Fruit fly (Drosophila melanogaster) whole organism, embryonic: ENCODE measurements around the gene Rrp47.
A peak's percentile ranks its signal among the peaks of the same experiment; 100 is the strongest.

Source experiments
- Abd-B ChIP-seq: fragments of 200-800 bp; sonication (Bioruptor generic); optimal IDR thresholded peaks from 2 replicates; lab custom pipeline; 2018; ENCODE audit warnings: missing biosample characterization, mild to moderate bottlenecking, missing genetic modification characterization, moderate library complexity
- Bgb ChIP-seq: fragments of 200-800 bp; sonication (Bioruptor generic); IDR thresholded peaks from 2 replicates; pipeline ENCODE4 v1.3.6; 2022; ENCODE audit warnings: missing biosample characterization, missing genetic modification characterization; ENCODE audit not compliant: partially characterized antibody
- CG10959 ChIP-seq: fragments of 200-800 bp; sonication (Bioruptor generic); IDR thresholded peaks from 2 replicates; pipeline ENCODE4 v1.3.6; 2022; ENCODE audit warnings: missing biosample characterization, missing genetic modification characterization
- CG11696 ChIP-seq: fragments of 200-800 bp; sonication (Bioruptor generic); IDR thresholded peaks from 2 replicates; pipeline ENCODE4 v1.3.6; 2022; ENCODE audit warnings: missing biosample characterization, missing genetic modification characterization
- CG12299 ChIP-seq: fragments of 200-800 bp; sonication (Bioruptor generic); optimal IDR thresholded peaks from 2 replicates; lab custom pipeline; 2018; ENCODE audit warnings: missing biosample characterization, mild to moderate bottlenecking, missing genetic modification characterization
- CG12769 ChIP-seq: fragments of 200-800 bp; sonication (Bioruptor generic); optimal IDR thresholded peaks from 2 replicates; lab custom pipeline; 2019; ENCODE audit warnings: missing biosample characterization, mild to moderate bottlenecking, missing genetic modification characterization, moderate library complexity
- CG14441 ChIP-seq: fragments of 200-800 bp; sonication (Bioruptor generic); IDR thresholded peaks from 2 replicates; pipeline ENCODE4 v1.3.6; 2022; ENCODE audit warnings: missing biosample characterization, missing genetic modification characterization
- CG14860 ChIP-seq: fragments of 200-800 bp; sonication (Bioruptor generic); IDR thresholded peaks from 3 replicates; pipeline ENCODE4 v1.3.6; 2022; ENCODE audit warnings: missing biosample characterization, missing genetic modification characterization; ENCODE audit not compliant: partially characterized antibody
- CG30403 ChIP-seq: fragments of 200-800 bp; sonication (Bioruptor generic); optimal IDR thresholded peaks from 3 replicates; lab custom pipeline; 2016; ENCODE audit warnings: missing biosample characterization, missing genetic modification characterization
- CG32772 ChIP-seq: fragments of 200-800 bp; sonication (Bioruptor generic); IDR thresholded peaks from 2 replicates; pipeline ENCODE4 v1.3.6; 2022; ENCODE audit warnings: missing biosample characterization, missing genetic modification characterization
- CG33557 ChIP-seq: fragments of 200-800 bp; sonication (Bioruptor generic); optimal IDR thresholded peaks from 2 replicates; lab custom pipeline; 2019; ENCODE audit warnings: missing biosample characterization, mild to moderate bottlenecking, missing genetic modification characterization, moderate library complexity
- CG6175 ChIP-seq: fragments of 200-800 bp; sonication (Bioruptor generic); IDR thresholded peaks from 3 replicates; pipeline ENCODE4 v1.3.6; 2022; ENCODE audit warnings: missing biosample characterization, missing genetic modification characterization
- CG7786 ChIP-seq: fragments of 200-800 bp; sonication (Bioruptor generic); optimal IDR thresholded peaks from 2 replicates; lab custom pipeline; 2016; ENCODE audit warnings: missing biosample characterization, missing genetic modification characterization
- CG8944 ChIP-seq: fragments of 200-800 bp; sonication (Bioruptor generic); optimal IDR thresholded peaks from 3 replicates; lab custom pipeline; 2016; ENCODE audit warnings: missing biosample characterization, missing genetic modification characterization
- Dp ChIP-seq: fragments of 200-800 bp; sonication (Bioruptor generic); optimal IDR thresholded peaks from 2 replicates; lab custom pipeline; 2018; ENCODE audit warnings: missing biosample characterization, mild to moderate bottlenecking, missing genetic modification characterization, moderate library complexity
- Dref ChIP-seq: fragments of 200-800 bp; sonication (Bioruptor generic); IDR thresholded peaks from 2 replicates; pipeline ENCODE4 v1.3.6; 2022; ENCODE audit warnings: missing biosample characterization, missing genetic modification characterization
- Eip74EF ChIP-seq, 2 experiments: fragments of 200-800 bp in 1 of 2; fragments of >200 bp in 1 of 2; sonication (Bioruptor generic) in 1 of 2; optimal IDR thresholded peaks; 2 replicates each; lab custom pipeline; 2017 to 2019; ENCODE audit warnings: missing biosample characterization in 2 of 2, missing genetic modification characterization in 2 of 2, mild to moderate bottlenecking in 1 of 2, moderate library complexity in 1 of 2
- HLH3B ChIP-seq: fragments of 200-800 bp; sonication (Bioruptor generic); IDR thresholded peaks from 2 replicates; pipeline ENCODE4 v1.3.6; 2022; ENCODE audit warnings: missing biosample characterization, missing genetic modification characterization
- HLH4C ChIP-seq: fragments of 200-800 bp; sonication (Bioruptor generic); IDR thresholded peaks from 3 replicates; pipeline ENCODE4 v1.3.6; 2022; ENCODE audit warnings: missing biosample characterization, missing genetic modification characterization; ENCODE audit not compliant: partially characterized antibody
- HmgZ ChIP-seq: fragments of 200-800 bp; sonication (Bioruptor generic); optimal IDR thresholded peaks from 2 replicates; lab custom pipeline; 2018; ENCODE audit warnings: missing biosample characterization, mild to moderate bottlenecking, missing genetic modification characterization
- Mad ChIP-seq: fragments of 200-800 bp; sonication (Bioruptor generic); optimal IDR thresholded peaks from 2 replicates; lab custom pipeline; 2016; ENCODE audit warnings: missing biosample characterization, missing genetic modification characterization
- Nf-YA ChIP-seq: fragments of 200-800 bp; sonication (Bioruptor generic); IDR thresholded peaks from 2 replicates; pipeline ENCODE4 v1.3.6; 2022; ENCODE audit warnings: missing biosample characterization, missing genetic modification characterization
- Oaz ChIP-seq: fragments of 200-800 bp; sonication (Bioruptor generic); IDR thresholded peaks from 2 replicates; pipeline ENCODE4 v1.3.6; 2022; ENCODE audit warnings: missing biosample characterization, missing genetic modification characterization
- PHDP ChIP-seq: fragments of 200-800 bp; sonication (Bioruptor generic); optimal IDR thresholded peaks from 3 replicates; lab custom pipeline; 2018; ENCODE audit warnings: missing biosample characterization, mild to moderate bottlenecking, missing genetic modification characterization, moderate library complexity
- Scr ChIP-seq: fragments of 200-800 bp; sonication (Bioruptor generic); IDR thresholded peaks from 2 replicates; pipeline ENCODE4 v1.3.6; 2022; ENCODE audit warnings: missing biosample characterization, missing genetic modification characterization; ENCODE audit not compliant: partially characterized antibody
- Side ChIP-seq: fragments of 200-800 bp; sonication (Bioruptor generic); optimal IDR thresholded peaks from 2 replicates; lab custom pipeline; 2016; ENCODE audit warnings: missing biosample characterization, missing genetic modification characterization
- amos ChIP-seq: fragments of 200-800 bp; sonication (Bioruptor generic); IDR thresholded peaks from 2 replicates; pipeline ENCODE4 v1.3.6; 2022; ENCODE audit warnings: missing biosample characterization, missing genetic modification characterization; ENCODE audit not compliant: partially characterized antibody
- bbx ChIP-seq: fragments of 200-800 bp; sonication (Bioruptor generic); IDR thresholded peaks from 2 replicates; pipeline ENCODE4 v1.3.6; 2022; ENCODE audit warnings: missing biosample characterization, missing genetic modification characterization; ENCODE audit not compliant: partially characterized antibody
- corto ChIP-seq: fragments of 200-800 bp; sonication (Bioruptor generic); optimal IDR thresholded peaks from 2 replicates; lab custom pipeline; 2016; ENCODE audit warnings: missing biosample characterization, mild to moderate bottlenecking, missing genetic modification characterization, moderate library complexity
- crp ChIP-seq, 2 experiments: fragments of 200-800 bp; sonication (Bioruptor generic); optimal IDR thresholded peaks; 2 replicates in 1 of 2; 3 replicates in 1 of 2; lab custom pipeline; 2017; ENCODE audit warnings: missing biosample characterization in 2 of 2, missing genetic modification characterization in 2 of 2, mild to moderate bottlenecking in 1 of 2, moderate library complexity in 1 of 2
- dan ChIP-seq: fragments of 200-800 bp; sonication (Bioruptor generic); IDR thresholded peaks from 2 replicates; pipeline ENCODE4 v1.3.6; 2022; ENCODE audit warnings: missing biosample characterization, missing genetic modification characterization
- dm ChIP-seq: fragments of 200-800 bp; sonication (Bioruptor generic); optimal IDR thresholded peaks from 3 replicates; lab custom pipeline; 2016; ENCODE audit warnings: missing biosample characterization, missing genetic modification characterization
- ewg ChIP-seq: fragments of 200-800 bp; sonication (Bioruptor generic); optimal IDR thresholded peaks from 3 replicates; lab custom pipeline; 2017; ENCODE audit warnings: mild to moderate bottlenecking, missing biosample characterization, missing genetic modification reagents, missing genetic modification characterization
- fd64A ChIP-seq: fragments of 200-800 bp; sonication (Bioruptor generic); optimal IDR thresholded peaks from 3 replicates; lab custom pipeline; 2018; ENCODE audit warnings: missing biosample characterization, mild to moderate bottlenecking, missing genetic modification characterization
- gem ChIP-seq: fragments of 200-800 bp; sonication (Bioruptor generic); optimal IDR thresholded peaks from 2 replicates; lab custom pipeline; 2019; ENCODE audit warnings: missing biosample characterization, mild to moderate bottlenecking, missing genetic modification characterization, moderate library complexity
- gfzf ChIP-seq: fragments of 200-800 bp; sonication (Bioruptor generic); optimal IDR thresholded peaks from 2 replicates; lab custom pipeline; 2016; ENCODE audit warnings: missing biosample characterization, mild to moderate bottlenecking, missing genetic modification characterization, moderate library complexity
- hth ChIP-seq: fragments of >200 bp; optimal IDR thresholded peaks from 2 replicates; lab custom pipeline; 2017; ENCODE audit warnings: inconsistent platforms
- knrl ChIP-seq: fragments of 200-800 bp; sonication (Bioruptor generic); IDR thresholded peaks from 3 replicates; pipeline ENCODE4 v1.3.6; 2022; ENCODE audit warnings: missing biosample characterization, missing genetic modification characterization; ENCODE audit not compliant: partially characterized antibody
- lola ChIP-seq, 3 experiments: fragments of >200 bp in 2 of 3; fragments of 200-800 bp in 1 of 3; sonication (Bioruptor generic) in 1 of 3; optimal IDR thresholded peaks; 2 replicates each; lab custom pipeline; 2017 to 2019; ENCODE audit warnings: missing biosample characterization in 3 of 3, missing genetic modification characterization in 3 of 3, mild to moderate bottlenecking in 1 of 3, moderate library complexity in 1 of 3
- nerfin-1 ChIP-seq: fragments of 200-800 bp; sonication (Bioruptor generic); optimal IDR thresholded peaks from 3 replicates; lab custom pipeline; 2019; ENCODE audit warnings: missing biosample characterization, mild to moderate bottlenecking, missing genetic modification characterization, moderate library complexity
- onecut ChIP-seq: fragments of 200-800 bp; sonication (Bioruptor generic); IDR thresholded peaks from 2 replicates; pipeline ENCODE4 v1.3.6; 2022; ENCODE audit warnings: missing biosample characterization, missing genetic modification characterization
- pzg ChIP-seq: fragments of 200-800 bp; sonication (Bioruptor generic); optimal IDR thresholded peaks from 3 replicates; lab custom pipeline; 2018; ENCODE audit warnings: missing biosample characterization, mild to moderate bottlenecking, missing genetic modification characterization, moderate library complexity
- row ChIP-seq: fragments of 200-800 bp; sonication (Bioruptor generic); IDR thresholded peaks from 3 replicates; pipeline ENCODE4 v1.3.6; 2022; ENCODE audit warnings: missing biosample characterization, missing genetic modification characterization
- sisA ChIP-seq: fragments of 200-800 bp; sonication (Bioruptor generic); IDR thresholded peaks from 2 replicates; pipeline ENCODE4 v1.3.6; 2022; ENCODE audit warnings: missing biosample characterization, missing genetic modification characterization
- wek ChIP-seq: fragments of 200-800 bp; sonication (Bioruptor generic); optimal IDR thresholded peaks from 3 replicates; lab custom pipeline; 2018; ENCODE audit warnings: missing biosample characterization, mild to moderate bottlenecking, missing genetic modification characterization, moderate library complexity
- z ChIP-seq: fragments of 200-800 bp; sonication (Bioruptor generic); IDR thresholded peaks from 3 replicates; pipeline ENCODE4 v1.3.6; 2022; ENCODE audit warnings: missing biosample characterization, missing genetic modification characterization
- zfh1 ChIP-seq: fragments of 200-800 bp; sonication (Bioruptor generic); IDR thresholded peaks from 3 replicates; pipeline ENCODE4 v1.3.6; 2022; ENCODE audit warnings: missing biosample characterization, missing genetic modification characterization
- zfh2 ChIP-seq: fragments of 200-800 bp; sonication (Bioruptor generic); optimal IDR thresholded peaks from 2 replicates; lab custom pipeline; 2016; ENCODE audit warnings: missing biosample characterization, missing genetic modification characterization

Rrp47 gene

dm6 chrX:15909564-15910284 is 35.0 kb upstream of the Rrp47 start, which contains the start of gene CycD (continued):
- TF ChIP-seq onecut (GFP tag; lab: Robert Waterston, UW) (peak; percentile 65), Mad (GFP tag; lab: Kevin White, UChicago) (peak; percentile 51), sisA (peak; percentile 71; the same call in 1 of the 2 replicates), fd64A (no peak), HmgZ (tag; lab: Kevin White, UChicago) (peak; percentile 0), wek (GFP tag; lab: Kevin White, UChicago) (peak; percentile 92), CG14860 (0 out of 3 replicates have a peak, but pooled peaks have one; percentile 20), ewg (no peak), CG10959 (peak; percentile 53; the same call in 1 of the 2 replicates), CG14441 (GFP tag; lab: Robert Waterston, UW) (peak; percentile 59; the same call in 1 of the 2 replicates), Side (GFP tag; lab: Kevin White, UChicago) (no peak), Nf-YA (GFP tag; lab: Robert Waterston, UW) (no peak), HLH3B (GFP tag; lab: Robert Waterston, UW) (0 out of 2 replicates have a peak, but pooled peaks have one; percentile 34), CG11696 (no peak), gem (tag; lab: Kevin White, UChicago) (peak; percentile 62), CG12769 (tag; lab: Kevin White, UChicago) (no peak), HLH4C (GFP tag; lab: Robert Waterston, UW) (peak; percentile 48), CG7786 (GFP tag; lab: Kevin White, UChicago) (peak; percentile 32), amos (GFP tag; lab: Robert Waterston, UW) (peak; percentile 62), corto (GFP tag; lab: Kevin White, UChicago) (no peak), Eip74EF (GFP tag; optimal IDR thresholded peaks at IDR 0.05; lab: Kevin White, UChicago) (no peak), Dref (peak; percentile 55), z (GFP tag; lab: Robert Waterston, UW) (no peak), Bgb (GFP tag; lab: Robert Waterston, UW) (peak; percentile 64), CG33557 (GFP tag; lab: Kevin White, UChicago) (no peak), knrl (GFP tag; lab: Robert Waterston, UW) (peak; percentile 60; the same call in 2 of the 3 replicates), gfzf (GFP tag; lab: Kevin White, UChicago) (peak; percentile 45), Oaz (GFP tag; lab: Robert Waterston, UW) (0 out of 2 replicates have a peak, but pooled peaks have one; percentile 28), CG30403 (peak; percentile 32), bbx (peak; percentile 68), row (GFP tag; lab: Robert Waterston, UW) (peak; percentile 73), Scr (GFP tag; lab: Robert Waterston, UW) (peak; percentile 51), zfh1 (GFP tag; lab: Robert Waterston, UW) (peak; percentile 57; the same call in 2 of the 3 replicates), lola (GFP tag; optimal IDR thresholded peaks at IDR 0.05; lab: Kevin White, UChicago) (peak in 2 of 3 experiments; percentile 35 to 54), CG8944 (GFP tag; lab: Kevin White, UChicago) (peak; percentile 8), pzg (GFP tag; lab: Kevin White, UChicago) (peak; percentile 58), dan (GFP tag; lab: Robert Waterston, UW) (no peak), Abd-B (GFP tag; lab: Kevin White, UChicago) (peak; percentile 88), dm (GFP tag; lab: Kevin White, UChicago) (peak; percentile 5), CG12299 (tag; lab: Kevin White, UChicago) (no peak), Dp (GFP tag; lab: Kevin White, UChicago) (peak; percentile 14), crp (GFP tag; optimal IDR thresholded peaks at IDR 0.05; lab: Kevin White, UChicago) (peak in 1 of 2 experiments; percentile 1), CG6175 (GFP tag; lab: Robert Waterston, UW) (no peak), hth (lab: Kevin White, UChicago) (no peak), nerfin-1 (tag; lab: Kevin White, UChicago) (no peak), zfh2 (GFP tag; lab: Kevin White, UChicago) (peak; percentile 9), CG32772 (GFP tag; lab: Robert Waterston, UW) (no peak), PHDP (tag; lab: Kevin White, UChicago) (no peak)
